Worm (Caenorhabditis elegans) whole organism, mixed stage, embryonic: ENCODE results near the gene K03H6.1.

Experiments used
- ceh-39 ChIP-seq: fragments of 150-350 bp; optimal IDR thresholded peaks from 2 replicates; lab custom pipeline; 2014; ENCODE audit warnings: missing biosample characterization, missing genetic modification characterization
- ces-1 ChIP-seq: fragments of 150-350 bp; optimal IDR thresholded peaks from 2 replicates; lab custom pipeline; 2014; ENCODE audit warnings: missing biosample characterization, missing genetic modification reagents, missing genetic modification characterization
- elt-3 ChIP-seq: fragments of 150-350 bp; optimal IDR thresholded peaks from 2 replicates; lab custom pipeline; 2014; ENCODE audit warnings: missing biosample characterization, missing genetic modification characterization
- lin-13 ChIP-seq: fragments of 150-350 bp; optimal IDR thresholded peaks from 2 replicates; lab custom pipeline; 2014; ENCODE audit warnings: missing biosample characterization, missing genetic modification characterization
- lsy-2 ChIP-seq: fragments of 150-350 bp; optimal IDR thresholded peaks from 2 replicates; lab custom pipeline; 2014; ENCODE audit warnings: missing biosample characterization, missing genetic modification characterization
- mab-5 ChIP-seq: fragments of 150-350 bp; optimal IDR thresholded peaks from 2 replicates; lab custom pipeline; 2014; ENCODE audit warnings: missing biosample characterization, missing genetic modification characterization
- mep-1 ChIP-seq: fragments of 150-350 bp; optimal IDR thresholded peaks from 2 replicates; lab custom pipeline; 2017; ENCODE audit warnings: missing biosample characterization, missing genetic modification reagents, missing genetic modification characterization, inconsistent platforms
- nhr-12 ChIP-seq: fragments of 150-350 bp; optimal IDR thresholded peaks from 2 replicates; lab custom pipeline; 2014; ENCODE audit warnings: missing biosample characterization, missing genetic modification characterization
- nhr-28 ChIP-seq: fragments of 150-350 bp; optimal IDR thresholded peaks from 2 replicates; lab custom pipeline; 2014; ENCODE audit warnings: missing biosample characterization, missing genetic modification characterization
- nhr-76 ChIP-seq: sonication (generic microtip); optimal IDR thresholded peaks from 2 replicates; lab custom pipeline; 2017; ENCODE audit warnings: missing biosample characterization, missing genetic modification characterization
- snpc-4 ChIP-seq: fragments of 150-350 bp; optimal IDR thresholded peaks from 2 replicates; lab custom pipeline; 2014; ENCODE audit warnings: missing biosample characterization, missing genetic modification characterization
- unc-39 ChIP-seq: fragments of 150-350 bp; optimal IDR thresholded peaks from 2 replicates; lab custom pipeline; 2014; ENCODE audit warnings: missing biosample characterization, missing genetic modification characterization
- unc-62 ChIP-seq: fragments of 150-350 bp; optimal IDR thresholded peaks from 2 replicates; lab custom pipeline; 2014; ENCODE audit warnings: missing biosample characterization, missing genetic modification reagents, missing genetic modification characterization
- ztf-11 ChIP-seq: fragments of 150-350 bp; optimal IDR thresholded peaks from 2 replicates; lab custom pipeline; 2014; ENCODE audit warnings: missing biosample characterization, missing genetic modification characterization

- TF ChIP-seq mep-1 (tag; lab: Kevin White, UChicago) (no peak), nhr-12 (tag; lab: Kevin White, UChicago) (no peak), snpc-4 (no peak), elt-3 (no peak), ces-1 (no peak), ceh-39 (tag; lab: Kevin White, UChicago) (no peak), unc-62 (GFP tag; lab: Kevin White, UChicago) (no peak), ztf-11 (tag; lab: Kevin White, UChicago) (no peak), unc-39 (tag; lab: Kevin White, UChicago) (no peak), nhr-28 (no peak), mab-5 (tag; lab: Kevin White, UChicago) (no peak), nhr-76 (tag; lab: Kevin White, UChicago) (no peak), lin-13 (tag; lab: Kevin White, UChicago) (no peak), lsy-2 (tag; lab: Kevin White, UChicago) (no peak)
Measured at ce11 chrIV:1478649-1479048, 44.9 kb upstream of the K03H6.1 start.
